Fruit fly (Drosophila melanogaster) whole organism, wandering third instar larva: ENCODE measurements around the gene Der-2.
A peak's percentile ranks its signal among the peaks of the same experiment; 100 is the strongest.

ENCODE experiments used
- Abd-B ChIP-seq: fragments of >200 bp; optimal IDR thresholded peaks from 2 replicates; lab custom pipeline; 2017; ENCODE audit warnings: missing biosample characterization, missing genetic modification characterization
- CG32264 ChIP-seq: fragments of 200-800 bp; sonication (Bioruptor generic); optimal IDR thresholded peaks from 2 replicates; lab custom pipeline; 2016; ENCODE audit warnings: missing biosample characterization, missing genetic modification characterization
- CG9705 ChIP-seq: fragments of 200-800 bp; sonication (Bioruptor generic); optimal IDR thresholded peaks from 2 replicates; lab custom pipeline; 2018; ENCODE audit warnings: missing biosample characterization, mild to moderate bottlenecking, missing genetic modification characterization
- CrebA ChIP-seq: fragments of 200-800 bp; sonication (Bioruptor generic); optimal IDR thresholded peaks from 2 replicates; lab custom pipeline; 2016; ENCODE audit warnings: missing biosample characterization, mild to moderate bottlenecking, missing genetic modification characterization, borderline replicate concordance
- Dif ChIP-seq: fragments of 200-275, 200-300 bp; sonication (Bioruptor generic); optimal IDR thresholded peaks from 2 replicates; lab custom pipeline; 2018; ENCODE audit warnings: missing biosample characterization, missing genetic modification characterization; ENCODE audit not compliant: partially characterized antibody
- GATAd ChIP-seq: sonication (Bioruptor generic); optimal IDR thresholded peaks from 2 replicates; lab custom pipeline; 2016; ENCODE audit warnings: missing biosample characterization, missing genetic modification characterization
- HLH106 ChIP-seq: fragments of 200-800 bp; optimal IDR thresholded peaks from 3 replicates; lab custom pipeline; 2019; ENCODE audit warnings: missing biosample characterization, mild to moderate bottlenecking, missing genetic modification characterization, moderate library complexity
- Hnf4 ChIP-seq: fragments of 200-800 bp; sonication (Bioruptor generic); optimal IDR thresholded peaks from 2 replicates; lab custom pipeline; 2016; ENCODE audit warnings: missing biosample characterization, mild to moderate bottlenecking, missing genetic modification characterization
- Hr78 ChIP-seq: fragments of >200 bp; optimal IDR thresholded peaks from 2 replicates; lab custom pipeline; 2017; ENCODE audit warnings: missing biosample characterization, missing genetic modification characterization
- Hr83 ChIP-seq: fragments of 200-300 bp; sonication (Bioruptor generic); optimal IDR thresholded peaks from 2 replicates; lab custom pipeline; 2016; ENCODE audit warnings: missing biosample characterization, mild to moderate bottlenecking, missing genetic modification characterization, moderate library complexity; ENCODE audit not compliant: poor library complexity, severe bottlenecking
- Jra ChIP-seq: sonication (Bioruptor generic); optimal IDR thresholded peaks from 2 replicates; lab custom pipeline; 2016; ENCODE audit warnings: missing biosample characterization, missing genetic modification characterization
- Mio ChIP-seq: sonication (Bioruptor generic); optimal IDR thresholded peaks from 2 replicates; lab custom pipeline; 2016; ENCODE audit warnings: missing biosample characterization, missing genetic modification characterization
- Myc ChIP-seq: fragments of >200 bp; optimal IDR thresholded peaks from 2 replicates; lab custom pipeline; 2017
- OdsH ChIP-seq: fragments of 200-800 bp; sonication (Bioruptor generic); optimal IDR thresholded peaks from 2 replicates; lab custom pipeline; 2016; ENCODE audit warnings: missing biosample characterization, mild to moderate bottlenecking, missing genetic modification characterization
- Rel ChIP-seq, 2 experiments: fragments of 200-800 bp; sonication (Bioruptor generic) in 1 of 2; optimal IDR thresholded peaks; 2 replicates in 1 of 2; 3 replicates in 1 of 2; lab custom pipeline; 2016 to 2019; ENCODE audit warnings: mild to moderate bottlenecking in 2 of 2, missing biosample characterization in 2 of 2, missing genetic modification characterization in 2 of 2, moderate library complexity in 1 of 2
- Vsx2 ChIP-seq: fragments of 200-300, 225-300 bp; sonication (Bioruptor generic); optimal IDR thresholded peaks from 2 replicates; lab custom pipeline; 2018; ENCODE audit warnings: missing biosample characterization, missing genetic modification characterization; ENCODE audit not compliant: partially characterized antibody
- br ChIP-seq: fragments of 200-800 bp; sonication (Bioruptor generic); optimal IDR thresholded peaks from 2 replicates; lab custom pipeline; 2016; ENCODE audit warnings: missing biosample characterization, missing genetic modification characterization
- brk ChIP-seq: fragments of 200-800 bp; sonication (Bioruptor generic); optimal IDR thresholded peaks from 2 replicates; lab custom pipeline; 2016; ENCODE audit warnings: missing biosample characterization, mild to moderate bottlenecking, missing genetic modification characterization
- dl ChIP-seq, 2 experiments: fragments of 175-275, 200-275 bp in 1 of 2; fragments of 200-275 bp in 1 of 2; sonication (Bioruptor generic); optimal IDR thresholded peaks; lab custom pipeline; 2018; ENCODE audit warnings: mild to moderate bottlenecking in 2 of 2, missing biosample characterization in 2 of 2, missing genetic modification characterization in 2 of 2, moderate library complexity in 2 of 2; ENCODE audit not compliant: partially characterized antibody in 2 of 2, insufficient read depth in 1 of 2
- dmrt93B ChIP-seq: fragments of 200-800 bp; sonication (Bioruptor generic); optimal IDR thresholded peaks from 2 replicates; lab custom pipeline; 2018; ENCODE audit warnings: missing biosample characterization, mild to moderate bottlenecking, missing genetic modification characterization
- dsf ChIP-seq: sonication (Bioruptor generic); optimal IDR thresholded peaks from 2 replicates; lab custom pipeline; 2016; ENCODE audit warnings: missing biosample characterization, missing genetic modification characterization, borderline replicate concordance
- ey ChIP-seq: fragments of 200-800 bp; sonication (Bioruptor generic); optimal IDR thresholded peaks from 2 replicates; lab custom pipeline; 2016; ENCODE audit warnings: missing biosample characterization, missing genetic modification characterization
- foxo ChIP-seq, 2 experiments: fragments of 200-800 bp; sonication (Bioruptor generic); optimal IDR thresholded peaks; 2 replicates in 1 of 2; 3 replicates in 1 of 2; lab custom pipeline; 2016 to 2017; ENCODE audit warnings: missing biosample characterization in 2 of 2, missing genetic modification characterization in 2 of 2
- fru ChIP-seq: fragments of 200-800 bp; sonication (Bioruptor generic); optimal IDR thresholded peaks from 3 replicates; lab custom pipeline; 2016; ENCODE audit warnings: missing biosample characterization, mild to moderate bottlenecking, missing genetic modification characterization
- h ChIP-seq: fragments of 200-800 bp; sonication (Bioruptor generic); optimal IDR thresholded peaks from 3 replicates; lab custom pipeline; 2016; ENCODE audit warnings: missing biosample characterization, mild to moderate bottlenecking, missing genetic modification characterization
- jim ChIP-seq: fragments of 175-275, 200-325 bp; sonication (Bioruptor generic); optimal IDR thresholded peaks from 2 replicates; lab custom pipeline; 2016; ENCODE audit warnings: missing biosample characterization, mild to moderate bottlenecking, missing genetic modification characterization
- pan ChIP-seq: fragments of >200 bp; optimal IDR thresholded peaks from 2 replicates; lab custom pipeline; 2017
- psq ChIP-seq: fragments of 200-800 bp; sonication (Bioruptor generic); optimal IDR thresholded peaks from 3 replicates; lab custom pipeline; 2017; ENCODE audit warnings: missing biosample characterization, mild to moderate bottlenecking, missing genetic modification characterization, moderate library complexity
- rgr ChIP-seq: fragments of 200-800 bp; sonication (Bioruptor generic); optimal IDR thresholded peaks from 3 replicates; lab custom pipeline; 2016; ENCODE audit warnings: missing biosample characterization, mild to moderate bottlenecking, missing genetic modification characterization
- sage ChIP-seq: fragments of 200-800 bp; sonication (Bioruptor generic); optimal IDR thresholded peaks from 2 replicates; lab custom pipeline; 2016; ENCODE audit warnings: missing biosample characterization, mild to moderate bottlenecking, missing genetic modification characterization
- sv ChIP-seq: fragments of 200-800 bp; sonication (Bioruptor generic); optimal IDR thresholded peaks from 3 replicates; lab custom pipeline; 2016; ENCODE audit warnings: missing biosample characterization, missing genetic modification characterization
- tai ChIP-seq: sonication (Bioruptor generic); optimal IDR thresholded peaks from 2 replicates; lab custom pipeline; 2016; ENCODE audit warnings: missing biosample characterization, missing genetic modification characterization
- usp ChIP-seq: fragments of >200 bp; optimal IDR thresholded peaks from 2 replicates; lab custom pipeline; 2017; ENCODE audit warnings: missing biosample characterization, missing genetic modification characterization
- woc ChIP-seq: sonication (Bioruptor generic); optimal IDR thresholded peaks from 2 replicates; lab custom pipeline; 2016; ENCODE audit warnings: missing biosample characterization, mild to moderate bottlenecking, missing genetic modification characterization

Der-2 gene

dm6 chr3R:16523395-16523794 lies 39.4 kb upstream of the Der-2 start:
- TF ChIP-seq CrebA (GFP tag; lab: Kevin White, UChicago) = no peak
- TF ChIP-seq woc (GFP tag; lab: Kevin White, UChicago) = peak; percentile 14

DNA sequence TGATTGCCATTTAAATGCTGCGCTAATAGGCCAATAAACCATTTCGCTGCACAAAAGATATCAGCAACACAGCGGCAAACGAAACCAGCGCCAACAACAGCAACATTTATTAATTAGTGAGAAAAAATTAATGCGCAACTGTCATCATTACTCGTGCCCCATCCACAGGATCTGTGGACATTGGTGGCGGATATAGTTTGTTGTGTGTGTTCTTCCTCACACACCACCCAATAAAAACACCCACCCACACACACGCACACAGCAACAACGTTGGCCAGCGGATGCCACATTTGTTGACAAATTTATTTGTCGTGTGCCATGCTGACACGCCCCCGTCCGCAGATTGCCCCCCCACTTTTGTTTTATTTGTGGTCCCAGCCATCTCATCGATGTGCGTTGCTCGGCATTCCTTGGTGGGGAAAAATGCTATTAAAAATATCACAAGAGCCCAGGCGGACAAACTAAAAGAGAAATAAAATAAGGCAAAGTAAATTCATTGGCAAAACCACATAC lies 34.2 kb upstream of the Der-2 start:
- no peak for TF ChIP-seq pan (lab: Kevin White, UChicago)

DNA sequence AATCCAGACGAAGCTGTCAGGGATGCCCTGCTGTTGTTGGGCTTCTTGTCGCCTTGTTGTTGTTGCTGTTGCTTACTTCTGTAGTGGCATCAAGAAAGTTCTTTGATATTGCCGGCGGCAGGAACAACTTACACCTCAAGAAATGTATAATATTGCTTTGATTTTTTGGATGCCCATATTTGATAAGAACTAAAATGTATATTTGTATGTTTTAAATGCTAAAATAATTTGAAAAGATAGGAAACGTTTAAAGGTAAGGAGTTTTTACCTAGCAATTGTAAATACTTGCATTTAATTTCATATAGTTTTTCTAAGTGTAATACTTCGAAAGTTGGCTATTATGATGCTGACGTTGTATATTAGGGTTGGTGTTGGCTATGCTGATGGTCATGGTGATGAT lies 26.1 kb upstream of the Der-2 start:
- no peak for TF ChIP-seq CG32264 (GFP tag; lab: Kevin White, UChicago)
- TF ChIP-seq sage (GFP tag; lab: Kevin White, UChicago) = no peak
- TF ChIP-seq dmrt93B (GFP tag; lab: Kevin White, UChicago) = no peak
- TF ChIP-seq rgr = peak; percentile 4
- peak; percentile 21 for TF ChIP-seq HLH106
- TF ChIP-seq Hnf4 (GFP tag; lab: Kevin White, UChicago) = peak; percentile 16
- TF ChIP-seq Hr83 (GFP tag; lab: Kevin White, UChicago) = no peak
- peak; percentile 41 for TF ChIP-seq OdsH (GFP tag; lab: Kevin White, UChicago)
- no peak for TF ChIP-seq Dif (GFP tag; lab: Kevin White, UChicago)
- TF ChIP-seq Jra = no peak
- TF ChIP-seq sv (GFP tag; lab: Kevin White, UChicago) = no peak
- no peak for TF ChIP-seq Mio (GFP tag; lab: Kevin White, UChicago)
- TF ChIP-seq CG9705 (GFP tag; lab: Kevin White, UChicago) = no peak
- no peak for TF ChIP-seq GATAd
- no peak for TF ChIP-seq woc (GFP tag; lab: Kevin White, UChicago)
- no peak for TF ChIP-seq tai (GFP tag; lab: Kevin White, UChicago)
- TF ChIP-seq Hr78 (GFP tag; lab: Kevin White, UChicago) = no peak
- no peak for TF ChIP-seq Myc (lab: Kevin White, UChicago)
- no peak for TF ChIP-seq Vsx2
- no peak for TF ChIP-seq pan (lab: Kevin White, UChicago)
- no peak for TF ChIP-seq dl (GFP tag; optimal IDR thresholded peaks at IDR 0.05; lab: Kevin White, UChicago; ENCODE audit: insufficient read depth in 1 of 2, partially characterized antibody in 2 of 2)
- TF ChIP-seq dsf (GFP tag; lab: Kevin White, UChicago) = no peak
- TF ChIP-seq CrebA (GFP tag; lab: Kevin White, UChicago) = no peak
- TF ChIP-seq fru = peak; percentile 36
- TF ChIP-seq foxo (GFP tag; optimal IDR thresholded peaks at IDR 0.05; lab: Kevin White, UChicago) = peak in 1 of 2 experiments; percentile 30
- no peak for TF ChIP-seq Abd-B (GFP tag; lab: Kevin White, UChicago)
- no peak for TF ChIP-seq ey (GFP tag; lab: Kevin White, UChicago)
- no peak for TF ChIP-seq jim (GFP tag; lab: Kevin White, UChicago)
- TF ChIP-seq usp (GFP tag; lab: Kevin White, UChicago) = no peak
- TF ChIP-seq psq = peak; percentile 4
- TF ChIP-seq Rel (GFP tag; optimal IDR thresholded peaks at IDR 0.05; lab: Kevin White, UChicago) = no peak
- TF ChIP-seq Rel (tag; optimal IDR thresholded peaks at IDR 0.05; lab: Kevin White, UChicago) = no peak
- TF ChIP-seq h (GFP tag; lab: Kevin White, UChicago) = peak; percentile 21
- TF ChIP-seq brk = no peak
- no peak for TF ChIP-seq br (GFP tag; lab: Kevin White, UChicago)

dm6 chr3R:16507706-16508105 lies 23.7 kb upstream of the Der-2 start:
- TF ChIP-seq sv (GFP tag; lab: Kevin White, UChicago) (no peak), rgr (no peak)
- TF ChIP-seq, all 38 proteins: peak for 0
